Worm (Caenorhabditis elegans) whole organism, mixed stage, embryonic: ENCODE measurements around the gene plpp-1.1.

Experiments used
- blmp-1 ChIP-seq: fragments of 150-350 bp; optimal IDR thresholded peaks from 2 replicates; lab custom pipeline; 2014; ENCODE audit warnings: missing biosample characterization, missing genetic modification characterization
- ceh-43 ChIP-seq: fragments of 200-800 bp; sonication (Bioruptor generic); optimal IDR thresholded peaks from 2 replicates; lab custom pipeline; 2018; ENCODE audit warnings: mild to moderate bottlenecking, missing genetic modification characterization, moderate library complexity, missing compliant biosample characterization
- ces-1 ChIP-seq: fragments of 150-350 bp; optimal IDR thresholded peaks from 2 replicates; lab custom pipeline; 2014; ENCODE audit warnings: missing biosample characterization, missing genetic modification reagents, missing genetic modification characterization
- nhr-2 ChIP-seq: fragments of 150-350 bp; optimal IDR thresholded peaks from 2 replicates; lab custom pipeline; 2014; ENCODE audit warnings: missing biosample characterization, missing genetic modification characterization
- snpc-4 ChIP-seq: fragments of 150-350 bp; optimal IDR thresholded peaks from 2 replicates; lab custom pipeline; 2014; ENCODE audit warnings: missing biosample characterization, missing genetic modification characterization
- unc-62 ChIP-seq: fragments of 150-350 bp; optimal IDR thresholded peaks from 2 replicates; lab custom pipeline; 2014; ENCODE audit warnings: missing biosample characterization, missing genetic modification reagents, missing genetic modification characterization

DNA sequence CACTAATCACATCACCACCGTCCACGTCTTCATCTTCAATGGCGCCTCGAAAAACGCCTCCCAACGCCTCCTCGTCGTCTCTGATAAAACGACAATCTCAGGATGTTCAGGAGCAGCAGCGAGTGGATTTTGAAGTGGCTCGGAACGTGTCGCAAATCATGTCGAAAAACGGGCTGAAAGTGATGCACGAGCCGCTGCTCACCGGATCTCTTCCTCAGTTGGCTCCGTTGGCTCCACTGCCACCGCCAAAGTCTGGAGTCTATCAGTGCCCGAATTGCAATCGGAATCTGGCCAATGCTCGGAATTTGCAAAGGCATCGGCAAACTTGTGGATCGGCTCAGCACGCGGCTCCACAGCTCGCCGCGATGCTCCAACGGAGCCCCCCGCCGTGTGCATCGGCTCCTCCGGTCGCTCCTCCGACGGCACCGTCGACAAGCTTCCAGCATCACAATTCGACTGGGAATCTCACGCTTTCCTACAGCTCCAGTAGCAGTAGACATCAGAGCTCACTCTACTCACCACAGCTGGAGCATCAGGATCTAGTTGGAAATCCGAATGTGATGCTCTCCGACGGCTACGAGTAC, 36.6 kb upstream of the plpp-1.1 start:
- TF ChIP-seq ceh-43 (GFP tag; lab: Kevin White, UChicago) (no peak), ces-1 (no peak), unc-62 (GFP tag; lab: Kevin White, UChicago) (no peak), blmp-1 (tag; lab: Kevin White, UChicago) (no peak), nhr-2 (no peak), snpc-4 (tag; lab: Kevin White, UChicago) (no peak)
